Worm (Caenorhabditis elegans) whole organism, L4/young adult: ENCODE data around the gene Y39A1A.16.

Source experiments
- dao-5 ChIP-seq: sonication (generic microtip); optimal IDR thresholded peaks from 2 replicates; lab custom pipeline; 2016; ENCODE audit warnings: missing genotype, missing genetic modification characterization, moderate library complexity, missing compliant biosample characterization
- him-1 ChIP-seq: sonication (generic microtip); optimal IDR thresholded peaks from 2 replicates; lab custom pipeline; 2016; ENCODE audit warnings: missing genotype, missing genetic modification reagents, missing genetic modification characterization, missing compliant biosample characterization

DNA sequence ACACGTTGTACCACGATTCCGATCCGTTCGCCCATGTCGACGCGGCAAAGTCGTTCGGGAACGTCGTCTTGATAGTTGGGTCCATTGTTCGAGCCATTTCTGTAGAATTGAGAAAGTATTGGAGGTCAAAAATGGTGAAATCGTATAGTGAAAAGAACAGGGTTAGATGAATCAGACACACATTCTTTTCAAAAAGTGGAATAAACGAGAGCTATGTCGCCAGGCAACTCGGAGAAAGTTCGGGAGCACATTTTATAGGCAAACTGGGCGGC, 45.7 kb upstream of the Y39A1A.16 start, which contains the start of gene Y39A1A.9:
- TF ChIP-seq him-1 (tag; lab: Kevin White, UChicago) = no peak
- TF ChIP-seq dao-5 (tag; lab: Kevin White, UChicago) = no peak
